Worm (Caenorhabditis elegans) whole organism, midembryonic: ENCODE data around the gene F02H6.2.

Experiments
- T22C8.4 ChIP-seq: fragments of 200-800 bp; sonication (Bioruptor generic); IDR thresholded peaks from 2 replicates; pipeline ENCODE4 v1.3.6; 2022; ENCODE audit warnings: missing genetic modification characterization, missing compliant biosample characterization
- cog-1 ChIP-seq: sonication (generic microtip); optimal IDR thresholded peaks from 2 replicates; lab custom pipeline; 2016; ENCODE audit warnings: missing genetic modification characterization, missing compliant biosample characterization
- flt-1 ChIP-seq: fragments of 200-800 bp; sonication (Bioruptor generic); IDR thresholded peaks from 2 replicates; pipeline ENCODE4 v1.3.6; 2022; ENCODE audit warnings: missing genetic modification characterization, missing compliant biosample characterization
- klf-2 ChIP-seq: fragments of 200-800 bp; sonication (Bioruptor generic); conservative IDR thresholded peaks from 2 replicates; pipeline ENCODE4 v1.3.6; 2022; ENCODE audit warnings: missing genetic modification reagents, missing genetic modification characterization, missing compliant biosample characterization
- med-1 ChIP-seq: sonication (generic microtip); optimal IDR thresholded peaks from 2 replicates; lab custom pipeline; 2017; ENCODE audit warnings: missing genetic modification characterization, mild to moderate bottlenecking, missing compliant biosample characterization, antibody characterized with exemption, missing genetic modification reagents; ENCODE audit not compliant: insufficient read depth
- ref-1 ChIP-seq: fragments of 200-800 bp; sonication (Bioruptor generic); conservative IDR thresholded peaks from 2 replicates; pipeline ENCODE4 v1.3.6; 2022; ENCODE audit warnings: missing genetic modification reagents, missing genetic modification characterization, missing compliant biosample characterization
- tab-1 ChIP-seq: fragments of 200-800 bp; sonication (Bioruptor generic); IDR thresholded peaks from 2 replicates; pipeline ENCODE4 v1.3.6; 2022; ENCODE audit warnings: missing genetic modification characterization, missing compliant biosample characterization
- ztf-23 ChIP-seq: fragments of 200-800 bp; sonication (Bioruptor generic); IDR thresholded peaks from 2 replicates; pipeline ENCODE4 v1.3.6; 2022; ENCODE audit warnings: missing genetic modification reagents, missing genetic modification characterization, missing compliant biosample characterization
- ztf-29 ChIP-seq: fragments of 200-800 bp; sonication (Bioruptor generic); IDR thresholded peaks from 2 replicates; pipeline ENCODE4 v1.3.6; 2022; ENCODE audit warnings: missing genetic modification reagents, missing genetic modification characterization, missing compliant biosample characterization

F02H6.2 gene

ce11 chrIV:14228069-14228468 lies 31.8 kb downstream of the F02H6.2 start, which contains the start of gene F02H6.7:
Gene F02H6.7 (minus strand): TSS chrIV:14228169.
- no peak for TF ChIP-seq med-1 (GFP tag; lab: Kevin White, UChicago)
- no peak for TF ChIP-seq flt-1
- no peak for TF ChIP-seq ref-1 (GFP tag; lab: Robert Waterston, UW)

DNA sequence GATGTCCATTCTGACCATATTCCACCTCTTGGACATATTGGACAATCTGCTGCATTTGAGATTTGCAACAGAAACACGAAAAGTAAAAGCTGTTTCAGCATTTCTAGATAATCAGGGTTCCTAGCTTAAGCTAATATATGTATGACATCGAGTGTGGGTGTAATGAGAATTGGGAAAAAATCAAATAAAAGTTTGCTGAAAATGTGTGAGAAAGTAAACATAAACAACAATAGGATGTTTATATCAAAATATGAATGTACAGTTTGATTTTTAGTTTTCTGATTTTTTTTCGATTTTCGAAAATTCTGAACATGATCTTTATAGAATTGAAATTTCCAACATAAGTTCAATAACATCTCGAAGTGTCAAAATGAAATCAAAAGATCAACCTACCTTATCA lies 34.5 kb downstream of the F02H6.2 start, which contains the start of gene F02H6.6:
F02H6.6 (minus strand) TSS at position 101 of the 400 bp plus-strand sequence.
- TF ChIP-seq ztf-23 (no peak), tab-1 (GFP tag; lab: Robert Waterston, UW) (no peak), flt-1 (no peak), cog-1 (tag; lab: Kevin White, UChicago) (no peak), ztf-29 (GFP tag; lab: Robert Waterston, UW) (no peak), ref-1 (GFP tag; lab: Robert Waterston, UW) (no peak), klf-2 (no peak), T22C8.4 (GFP tag; lab: Robert Waterston, UW) (no peak), med-1 (GFP tag; lab: Kevin White, UChicago) (no peak)

- TF ChIP-seq T22C8.4 (GFP tag; lab: Robert Waterston, UW), result no peak
- no peak for TF ChIP-seq ztf-29 (GFP tag; lab: Robert Waterston, UW)
These were observed 42.7 kb downstream of the F02H6.2 start, which contains the start of gene Y64G10A.1 for ce11 chrIV:14238976-14239375. Gene Y64G10A.1 (minus strand): TSS chrIV:14239076.

DNA sequence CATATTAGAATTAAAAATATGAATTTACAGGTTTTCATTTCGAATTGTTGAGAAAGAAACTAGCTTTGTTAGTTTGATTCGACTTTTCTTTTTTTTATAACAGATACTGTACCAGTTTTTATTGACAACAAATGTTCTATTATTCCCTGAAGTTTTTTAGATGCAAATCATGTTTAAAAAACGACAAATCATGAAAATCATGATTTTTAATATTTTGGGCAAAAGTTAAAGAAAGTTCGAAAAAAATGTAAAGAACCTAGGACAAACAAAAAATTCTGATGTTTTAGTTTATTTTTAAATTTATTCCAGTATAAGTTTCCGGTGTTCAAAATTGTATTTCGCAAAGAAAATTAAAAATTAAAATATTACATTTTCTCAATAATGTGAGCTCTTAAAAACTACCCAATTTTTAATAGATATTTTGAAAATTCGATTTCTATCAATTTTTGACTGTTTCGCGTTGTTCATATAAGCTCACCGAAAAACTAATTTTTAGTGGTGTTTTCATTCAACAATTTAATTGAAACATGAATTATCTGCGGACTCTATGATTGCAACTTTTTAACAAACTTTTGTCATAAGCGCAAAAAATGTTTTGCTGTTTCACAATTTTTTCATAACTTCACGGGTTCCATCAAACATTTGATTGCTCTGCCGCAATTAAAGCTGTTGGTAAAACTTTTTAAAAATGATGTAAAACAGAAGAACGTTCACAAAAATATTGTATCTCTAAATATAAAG lies 45.3 kb downstream of the F02H6.2 start, which contains the start of gene Y64G10A.10:
Y64G10A.10 (minus strand) TSS at position 51 of the 741 bp plus-strand sequence.
- TF ChIP-seq cog-1 (tag; lab: Kevin White, UChicago) (no peak), ref-1 (GFP tag; lab: Robert Waterston, UW) (no peak), ztf-23 (no peak), med-1 (GFP tag; lab: Kevin White, UChicago) (no peak), flt-1 (no peak), ztf-29 (GFP tag; lab: Robert Waterston, UW) (no peak), klf-2 (no peak), tab-1 (GFP tag; lab: Robert Waterston, UW) (no peak), T22C8.4 (GFP tag; lab: Robert Waterston, UW) (no peak)

DNA sequence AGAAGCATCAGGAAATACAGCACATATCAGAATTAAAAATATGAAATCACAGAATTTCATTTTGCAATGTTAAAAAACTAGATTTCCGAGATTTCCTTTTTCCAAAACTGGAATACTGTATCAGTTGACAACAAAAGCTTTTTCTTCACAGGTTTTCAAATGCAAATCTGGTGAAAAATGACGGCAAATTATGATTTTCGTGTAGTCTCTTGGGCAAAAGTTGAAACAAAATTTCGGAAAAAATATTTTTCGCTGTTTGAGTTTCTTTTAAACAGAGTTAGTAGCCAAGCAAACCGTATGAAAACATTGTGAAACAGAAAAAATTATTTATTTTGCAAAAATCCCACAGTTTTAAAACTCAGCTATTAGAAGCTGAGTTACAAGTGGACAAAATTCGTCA lies 48.1 kb downstream of the F02H6.2 start, which contains the start of gene Y64G10A.2:
Y64G10A.2 (minus strand) TSS at position 101 of the 400 bp plus-strand sequence.
- TF ChIP-seq klf-2 (no peak), ref-1 (GFP tag; lab: Robert Waterston, UW) (no peak), ztf-29 (GFP tag; lab: Robert Waterston, UW) (no peak), ztf-23 (no peak), flt-1 (no peak), tab-1 (GFP tag; lab: Robert Waterston, UW) (no peak), T22C8.4 (GFP tag; lab: Robert Waterston, UW) (no peak), med-1 (GFP tag; lab: Kevin White, UChicago) (no peak), cog-1 (tag; lab: Kevin White, UChicago) (no peak)
